Worm (Caenorhabditis elegans) whole organism, L1 larva: ENCODE data around the gene rpl-22.

Source experiments
- C04F5.9 ChIP-seq: sonication (generic microtip); optimal IDR thresholded peaks from 2 replicates; lab custom pipeline; 2016; ENCODE audit warnings: missing genetic modification characterization, missing compliant biosample characterization
- F16B12.6 ChIP-seq: fragments of 150-350 bp; optimal IDR thresholded peaks from 2 replicates; lab custom pipeline; 2014; ENCODE audit warnings: missing biosample characterization, missing genetic modification characterization
- alr-1 ChIP-seq: fragments of 200-800 bp; sonication (Bioruptor generic); optimal IDR thresholded peaks from 2 replicates; lab custom pipeline; 2018; ENCODE audit warnings: borderline replicate concordance, mild to moderate bottlenecking, missing genetic modification characterization, missing compliant biosample characterization
- aly-2 ChIP-seq: fragments of 150-350 bp; optimal IDR thresholded peaks from 2 replicates; lab custom pipeline; 2014; ENCODE audit warnings: missing biosample characterization, missing genetic modification characterization
- ama-1 ChIP-seq: fragments of 150-350 bp; optimal IDR thresholded peaks from 2 replicates; lab custom pipeline; 2014
- ceh-63 ChIP-seq: fragments of 200-800 bp; sonication (Bioruptor generic); optimal IDR thresholded peaks from 2 replicates; lab custom pipeline; 2018; ENCODE audit warnings: mild to moderate bottlenecking, missing genetic modification characterization, missing compliant biosample characterization
- ceh-8 ChIP-seq: fragments of 200-800 bp; sonication (Bioruptor generic); optimal IDR thresholded peaks from 2 replicates; lab custom pipeline; 2018; ENCODE audit warnings: mild to moderate bottlenecking, missing genetic modification characterization, moderate library complexity, missing compliant biosample characterization
- ceh-82 ChIP-seq, 3 experiments: fragments of 150-350 bp in 1 of 3; sonication (generic microtip) in 2 of 3; optimal IDR thresholded peaks; 2 replicates each; lab custom pipeline; 2014 to 2017; ENCODE audit warnings: missing biosample characterization in 3 of 3, missing genetic modification characterization in 3 of 3
- dpl-1 ChIP-seq, 3 experiments: fragments of 150-350 bp in 2 of 3; sonication (generic microtip) in 1 of 3; optimal IDR thresholded peaks; 2 replicates each; lab custom pipeline; 2014 to 2017; ENCODE audit warnings: missing biosample characterization in 3 of 3, missing genetic modification characterization in 3 of 3, missing genetic modification reagents in 3 of 3
- dsc-1 ChIP-seq: sonication (generic microtip); optimal IDR thresholded peaks from 2 replicates; lab custom pipeline; 2016; ENCODE audit warnings: mild to moderate bottlenecking, missing genetic modification characterization, missing compliant biosample characterization
- efl-1 ChIP-seq, 4 experiments: fragments of 150-350 bp; optimal IDR thresholded peaks in 3 of 4; peaks in 1 of 4; 1 replicate in 1 of 4; 2 replicates in 3 of 4; lab custom pipeline; 2014; ENCODE audit warnings: missing biosample characterization in 2 of 4, missing genetic modification characterization in 2 of 4, missing genetic modification reagents in 2 of 4
- efl-3 ChIP-seq: fragments of 200-800 bp; sonication (Bioruptor generic); optimal IDR thresholded peaks from 2 replicates; lab custom pipeline; 2018; ENCODE audit warnings: mild to moderate bottlenecking, missing genetic modification characterization, missing compliant biosample characterization
- egl-13 ChIP-seq: sonication (generic microtip); optimal IDR thresholded peaks from 2 replicates; lab custom pipeline; 2016; ENCODE audit warnings: missing genotype, missing genetic modification reagents, missing genetic modification characterization, missing compliant biosample characterization
- elt-3 ChIP-seq, 6 experiments: fragments of 150-350 bp in 1 of 6; sonication (generic microtip); optimal IDR thresholded peaks; 2 replicates each; lab custom pipeline; 2017 to 2018; ENCODE audit warnings: missing biosample characterization in 6 of 6, missing genetic modification characterization in 6 of 6, inconsistent platforms in 1 of 6
- ets-5 ChIP-seq: fragments of 200-800 bp; sonication (Bioruptor generic); IDR thresholded peaks from 2 replicates; pipeline ENCODE4 v1.3.6; 2022; ENCODE audit warnings: missing genetic modification characterization, missing compliant biosample characterization
- fkh-10 ChIP-seq: sonication (generic microtip); optimal IDR thresholded peaks from 2 replicates; lab custom pipeline; 2017; ENCODE audit warnings: missing biosample characterization, missing genetic modification reagents, missing genetic modification characterization
- fkh-8 ChIP-seq: sonication (generic microtip); optimal IDR thresholded peaks from 2 replicates; lab custom pipeline; 2016; ENCODE audit warnings: mild to moderate bottlenecking, missing genetic modification characterization, missing compliant biosample characterization
- isw-1 ChIP-seq: fragments of 200-800 bp; sonication (Bioruptor generic); IDR thresholded peaks from 2 replicates; pipeline ENCODE4 v1.3.6; 2022; ENCODE audit warnings: missing genetic modification characterization, missing compliant biosample characterization
- jun-1 ChIP-seq: fragments of 150-350 bp; optimal IDR thresholded peaks from 2 replicates; lab custom pipeline; 2014; ENCODE audit warnings: missing biosample characterization, missing genetic modification reagents, missing genetic modification characterization
- lin-14 ChIP-seq: fragments of 200-800 bp; sonication (Bioruptor generic); optimal IDR thresholded peaks from 2 replicates; lab custom pipeline; 2018; ENCODE audit warnings: mild to moderate bottlenecking, missing genetic modification characterization, moderate library complexity, missing compliant biosample characterization
- lin-35 ChIP-seq, 2 experiments: fragments of 150-350 bp; optimal IDR thresholded peaks; 2 replicates each; lab custom pipeline; 2014; ENCODE audit warnings: missing biosample characterization in 2 of 2, missing genetic modification characterization in 2 of 2, missing genetic modification reagents in 2 of 2
- lsy-2 ChIP-seq, 2 experiments: fragments of 150-350 bp; optimal IDR thresholded peaks; 2 replicates each; lab custom pipeline; 2014; ENCODE audit warnings: missing biosample characterization in 2 of 2, missing genetic modification characterization in 2 of 2
- mef-2 ChIP-seq: fragments of 150-350 bp; optimal IDR thresholded peaks from 2 replicates; lab custom pipeline; 2014; ENCODE audit warnings: missing biosample characterization, missing genetic modification characterization
- mep-1 ChIP-seq: fragments of 150-350 bp; optimal IDR thresholded peaks from 2 replicates; lab custom pipeline; 2014; ENCODE audit warnings: missing biosample characterization, missing genetic modification characterization
- nhr-11 ChIP-seq: fragments of 150-350 bp; optimal IDR thresholded peaks from 2 replicates; lab custom pipeline; 2014; ENCODE audit warnings: missing biosample characterization, missing genetic modification characterization
- nhr-20 ChIP-seq: sonication (generic microtip); optimal IDR thresholded peaks from 2 replicates; lab custom pipeline; 2016; ENCODE audit warnings: mild to moderate bottlenecking, missing genetic modification characterization, missing compliant biosample characterization
- nhr-71 ChIP-seq: sonication (generic microtip); optimal IDR thresholded peaks from 2 replicates; lab custom pipeline; 2016; ENCODE audit warnings: mild to moderate bottlenecking, missing genetic modification characterization, moderate library complexity, missing compliant biosample characterization
- nhr-76 ChIP-seq: sonication (generic microtip); optimal IDR thresholded peaks from 2 replicates; lab custom pipeline; 2017; ENCODE audit warnings: missing biosample characterization, missing genetic modification characterization
- nhr-77 ChIP-seq: fragments of 150-350 bp; optimal IDR thresholded peaks from 2 replicates; lab custom pipeline; 2014; ENCODE audit warnings: missing biosample characterization, missing genetic modification characterization
- nhr-90 ChIP-seq: sonication (generic microtip); optimal IDR thresholded peaks from 2 replicates; lab custom pipeline; 2016; ENCODE audit warnings: mild to moderate bottlenecking, missing genetic modification characterization, missing compliant biosample characterization; ENCODE audit not compliant: poor library complexity
- pag-3 ChIP-seq: sonication (generic microtip); optimal IDR thresholded peaks from 2 replicates; lab custom pipeline; 2017; ENCODE audit warnings: missing genetic modification characterization, mild to moderate bottlenecking, missing compliant biosample characterization, antibody characterized with exemption, borderline replicate concordance; ENCODE audit not compliant: insufficient read depth
- snu-23 ChIP-seq: sonication (generic microtip); optimal IDR thresholded peaks from 2 replicates; lab custom pipeline; 2016; ENCODE audit warnings: missing genetic modification characterization, missing compliant biosample characterization
- sox-4 ChIP-seq: sonication (generic microtip); optimal IDR thresholded peaks from 2 replicates; lab custom pipeline; 2016; ENCODE audit warnings: missing genetic modification characterization, missing compliant biosample characterization
- swsn-7 ChIP-seq: sonication (generic microtip); optimal IDR thresholded peaks from 2 replicates; lab custom pipeline; 2016; ENCODE audit warnings: missing genetic modification characterization, missing compliant biosample characterization
- unc-86 ChIP-seq: sonication (generic microtip); optimal IDR thresholded peaks from 2 replicates; lab custom pipeline; 2016; ENCODE audit warnings: missing genetic modification characterization, missing compliant biosample characterization
- ztf-11 ChIP-seq, 2 experiments: sonication (generic microtip); optimal IDR thresholded peaks; 2 replicates each; lab custom pipeline; 2016 to 2017; ENCODE audit warnings: missing genetic modification characterization in 2 of 2, missing biosample characterization in 1 of 2, missing compliant biosample characterization in 1 of 2

Gene rpl-22

ce11 chrII:5040631-5041156, 14.7 kb upstream of the rpl-22 start, which contains the start of gene F33G12.7:
F33G12.7 (minus strand) TSS chrII:5040681.
- TF ChIP-seq lsy-2 (tag; optimal IDR thresholded peaks at IDR 0.05; lab: Kevin White, UChicago) (peak in 1 of 2 experiments; percentile 43), alr-1 (tag; lab: Kevin White, UChicago) (no peak), lin-35 (GFP tag; optimal IDR thresholded peaks at IDR 0.05; lab: Kevin White, UChicago) (peak in 1 of 2 experiments; percentile 50), dpl-1 (GFP tag; optimal IDR thresholded peaks at IDR 0.05; lab: Kevin White, UChicago) (peak in 2 of 3 experiments; percentile 16 to 59), mef-2 (no peak), efl-1 (optimal IDR thresholded peaks at IDR 0.05; lab: Kevin White, UChicago) (peak in 1 of 2 experiments; percentile 22), efl-1 (GFP tag; optimal IDR thresholded peaks at IDR 0.05 in 1 of 2; lab: Kevin White, UChicago) (peak; percentile 46 to 84), snu-23 (no peak)

ce11 chrII:5042381-5042930, 13.0 kb upstream of the rpl-22 start:
- TF ChIP-seq pag-3 (tag; lab: Kevin White, UChicago): no peak
- no peak for TF ChIP-seq ama-1 (lab: Kevin White, UChicago)
- TF ChIP-seq snu-23: peak; percentile 8
- TF ChIP-seq ceh-63: no peak
- TF ChIP-seq mef-2: no peak
- no peak for TF ChIP-seq nhr-77 (tag; lab: Kevin White, UChicago)
- TF ChIP-seq sox-4 (tag; lab: Kevin White, UChicago): no peak
- peak in 1 of 2 experiments; percentile 28 for TF ChIP-seq lsy-2 (tag; optimal IDR thresholded peaks at IDR 0.05; lab: Kevin White, UChicago)
- TF ChIP-seq nhr-76 (tag; lab: Kevin White, UChicago): no peak
- no peak for TF ChIP-seq F16B12.6 (tag; lab: Kevin White, UChicago)
- TF ChIP-seq ceh-8 (GFP tag; lab: Kevin White, UChicago): no peak
- peak; percentile 14 for TF ChIP-seq nhr-71 (tag; lab: Kevin White, UChicago)
- no peak for TF ChIP-seq aly-2 (tag; lab: Kevin White, UChicago)
- no peak for TF ChIP-seq elt-3 (tag; optimal IDR thresholded peaks at IDR 0.05; lab: Kevin White, UChicago)
- TF ChIP-seq nhr-11: no peak
- TF ChIP-seq jun-1 (tag; lab: Kevin White, UChicago): no peak
- TF ChIP-seq fkh-10 (GFP tag; lab: Kevin White, UChicago): peak; percentile 63
- TF ChIP-seq lin-14 (GFP tag; lab: Kevin White, UChicago): peak; percentile 78
- no peak for TF ChIP-seq dpl-1 (GFP tag; optimal IDR thresholded peaks at IDR 0.05; lab: Kevin White, UChicago)
- TF ChIP-seq swsn-7 (tag; lab: Kevin White, UChicago): no peak
- TF ChIP-seq ceh-82 (tag; optimal IDR thresholded peaks at IDR 0.05; lab: Kevin White, UChicago): peak in 1 of 3 experiments; percentile 47
- TF ChIP-seq efl-3 (GFP tag; lab: Kevin White, UChicago): no peak
- no peak for TF ChIP-seq egl-13 (tag; lab: Kevin White, UChicago)
- peak; percentile 36 for TF ChIP-seq fkh-8
- no peak for TF ChIP-seq ztf-11 (tag; optimal IDR thresholded peaks at IDR 0.05; lab: Kevin White, UChicago)
- no peak for TF ChIP-seq ets-5 (GFP tag; lab: Robert Waterston, UW)
- TF ChIP-seq nhr-20 (tag; lab: Kevin White, UChicago): no peak
- peak; percentile 57 for TF ChIP-seq unc-86
- TF ChIP-seq efl-1 (optimal IDR thresholded peaks at IDR 0.05; lab: Kevin White, UChicago): no peak
- TF ChIP-seq efl-1 (GFP tag; optimal IDR thresholded peaks at IDR 0.05 in 1 of 2; lab: Kevin White, UChicago): peak in 1 of 2 experiments; percentile 62
- TF ChIP-seq mep-1 (tag; lab: Kevin White, UChicago): peak; percentile 8
- TF ChIP-seq dsc-1 (tag; lab: Kevin White, UChicago): no peak
- no peak; the same call in 1 of the 2 replicates for TF ChIP-seq isw-1 (GFP tag; lab: Robert Waterston, UW)
- TF ChIP-seq nhr-90 (tag; lab: Kevin White, UChicago): no peak
- TF ChIP-seq C04F5.9: no peak
- TF ChIP-seq, all 84 proteins: peak for 10
